Worm (Caenorhabditis elegans): ENCODE measurements around the gene irld-63.

DNA sequence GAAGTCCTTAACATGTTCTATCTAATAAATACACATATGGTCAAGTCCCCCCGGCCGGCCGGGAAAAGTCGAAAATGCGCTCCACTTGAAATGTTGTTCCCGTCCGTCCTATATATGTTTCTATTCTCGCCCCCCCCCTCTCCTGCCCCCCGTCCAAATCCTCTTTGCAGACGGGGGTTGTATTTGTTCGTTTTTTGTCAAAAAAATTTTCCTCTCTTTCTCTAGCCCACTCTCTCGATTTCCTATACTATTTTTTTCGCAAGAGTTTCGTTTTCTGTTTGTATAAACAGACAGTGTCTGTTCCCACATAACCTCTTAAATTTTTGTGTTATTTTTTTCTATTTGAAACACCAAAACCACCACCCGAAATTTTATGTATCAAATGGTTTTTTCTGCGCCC, 36.5 kb downstream of the irld-63 start:
- TF ChIP-seq pros-1 (tag; optimal IDR thresholded peaks at IDR 0.05) (no peak), hlh-15 (tag; optimal IDR thresholded peaks at IDR 0.05) (no peak), nfya-1 (tag; optimal IDR thresholded peaks at IDR 0.05) (no peak)
